Fruit fly (Drosophila melanogaster) whole organism, adult: ENCODE measurements around the gene Galphai.
A peak's percentile ranks its signal among the peaks of the same experiment; 100 is the strongest.

Experiments
- CG11617 ChIP-seq: fragments of 200-800 bp; sonication (Bioruptor generic); optimal IDR thresholded peaks from 2 replicates; lab custom pipeline; 2017; ENCODE audit warnings: mild to moderate bottlenecking, missing biosample characterization, missing genetic modification reagents, missing genetic modification characterization
- CG12768 ChIP-seq: fragments of 200-800 bp; sonication (Bioruptor generic); optimal IDR thresholded peaks from 2 replicates; lab custom pipeline; 2017; ENCODE audit warnings: missing biosample characterization, missing genetic modification characterization, mild to moderate bottlenecking, moderate library complexity, missing genetic modification reagents
- CG14711 ChIP-seq: fragments of 200-800 bp; sonication (Bioruptor generic); optimal IDR thresholded peaks from 2 replicates; lab custom pipeline; 2018; ENCODE audit warnings: missing biosample characterization, mild to moderate bottlenecking, missing genetic modification characterization, moderate library complexity
- CG1620 ChIP-seq: fragments of 200-800 bp; sonication (Bioruptor generic); optimal IDR thresholded peaks from 2 replicates; lab custom pipeline; 2016; ENCODE audit warnings: missing biosample characterization, missing genetic modification characterization
- CG33017 ChIP-seq: fragments of 200-800 bp; sonication (Bioruptor generic); optimal IDR thresholded peaks from 2 replicates; lab custom pipeline; 2018; ENCODE audit warnings: missing biosample characterization, mild to moderate bottlenecking, missing genetic modification characterization, moderate library complexity
- CG5204 ChIP-seq: fragments of 200-800 bp; sonication (Bioruptor generic); optimal IDR thresholded peaks from 2 replicates; lab custom pipeline; 2016; ENCODE audit warnings: missing biosample characterization, missing genetic modification characterization
- CG7045 ChIP-seq: fragments of 200-800 bp; sonication (Bioruptor generic); optimal IDR thresholded peaks from 2 replicates; lab custom pipeline; 2017; ENCODE audit warnings: missing biosample characterization, mild to moderate bottlenecking, missing genetic modification characterization
- CG7101 ChIP-seq: fragments of 200-800 bp; sonication (Bioruptor generic); optimal IDR thresholded peaks from 2 replicates; lab custom pipeline; 2018; ENCODE audit warnings: missing biosample characterization, mild to moderate bottlenecking, missing genetic modification characterization, moderate library complexity
- Clk ChIP-seq: fragments of 200-800 bp; sonication (Bioruptor generic); optimal IDR thresholded peaks from 2 replicates; lab custom pipeline; 2017; ENCODE audit warnings: missing biosample characterization, missing genetic modification characterization
- Crg-1 ChIP-seq: fragments of 200-800 bp; sonication (Bioruptor generic); optimal IDR thresholded peaks from 2 replicates; lab custom pipeline; 2016; ENCODE audit warnings: missing biosample characterization, missing genetic modification characterization
- Hr96 ChIP-seq: fragments of 200-800 bp; sonication (Bioruptor generic); optimal IDR thresholded peaks from 2 replicates; lab custom pipeline; 2016; ENCODE audit warnings: missing biosample characterization, missing genetic modification characterization
- Mnt ChIP-seq: fragments of 200-800 bp; sonication (Bioruptor generic); optimal IDR thresholded peaks from 2 replicates; lab custom pipeline; 2016; ENCODE audit warnings: missing biosample characterization, mild to moderate bottlenecking, missing genetic modification characterization
- bab1 ChIP-seq: fragments of 200-800 bp; sonication (Bioruptor generic); optimal IDR thresholded peaks from 3 replicates; lab custom pipeline; 2019; ENCODE audit warnings: missing biosample characterization, mild to moderate bottlenecking, missing genetic modification characterization, moderate library complexity
- cic ChIP-seq: fragments of 200-800 bp; sonication (Bioruptor generic); optimal IDR thresholded peaks from 2 replicates; lab custom pipeline; 2017; ENCODE audit warnings: missing biosample characterization, mild to moderate bottlenecking, missing genetic modification characterization, moderate library complexity
- cnc ChIP-seq, 2 experiments: fragments of >200 bp; optimal IDR thresholded peaks; 2 replicates each; lab custom pipeline; 2017
- kay ChIP-seq: fragments of 200-800 bp; sonication (Bioruptor generic); peaks from one replicate; lab custom pipeline; 2016; ENCODE audit warnings: missing biosample characterization, missing genetic modification characterization, borderline replicate concordance
- ovo ChIP-seq: fragments of 200-800 bp; sonication (Bioruptor generic); optimal IDR thresholded peaks from 2 replicates; lab custom pipeline; 2016; ENCODE audit warnings: missing biosample characterization, missing genetic modification characterization
- pad ChIP-seq: fragments of 200-800 bp; sonication (Bioruptor generic); optimal IDR thresholded peaks from 3 replicates; lab custom pipeline; 2017; ENCODE audit warnings: missing biosample characterization, missing genetic modification characterization, mild to moderate bottlenecking, moderate library complexity, missing genetic modification reagents
- tj ChIP-seq: fragments of 200-800 bp; sonication (Bioruptor generic); optimal IDR thresholded peaks from 3 replicates; lab custom pipeline; 2017; ENCODE audit warnings: missing biosample characterization, mild to moderate bottlenecking, missing genetic modification characterization, moderate library complexity
- toe ChIP-seq: fragments of 200-800 bp; sonication (Bioruptor generic); optimal IDR thresholded peaks from 2 replicates; lab custom pipeline; 2016; ENCODE audit warnings: missing biosample characterization, missing genetic modification characterization

Gene Galphai

dm6 chr3L:6978757-6979386 lies 972 bp downstream of the Galphai start:
- no peak for TF ChIP-seq Clk (GFP tag; lab: Kevin White, UChicago)
- no peak for TF ChIP-seq Hr96
- no peak for TF ChIP-seq pad (GFP tag; lab: Kevin White, UChicago)
- no peak for TF ChIP-seq CG5204 (GFP tag; lab: Kevin White, UChicago)
- TF ChIP-seq toe (GFP tag; lab: Kevin White, UChicago): no peak
- no peak for TF ChIP-seq CG7101 (tag; lab: Kevin White, UChicago)
- TF ChIP-seq CG33017 (tag; lab: Kevin White, UChicago): no peak

dm6 chr3L:6978030-6978683 lies 1.7 kb downstream of the Galphai start:
- TF ChIP-seq CG12768: no peak
- TF ChIP-seq cnc (optimal IDR thresholded peaks at IDR 0.05; lab: Kevin White, UChicago): no peak
- no peak for TF ChIP-seq ovo (GFP tag; lab: Kevin White, UChicago)
- no peak for TF ChIP-seq cic
- no peak for TF ChIP-seq CG33017 (tag; lab: Kevin White, UChicago)
- no peak for TF ChIP-seq pad (GFP tag; lab: Kevin White, UChicago)
- no peak for TF ChIP-seq toe (GFP tag; lab: Kevin White, UChicago)
- TF ChIP-seq CG11617: no peak

dm6 chr3L:6977391-6977790 lies 2.5 kb downstream of the Galphai start:
- peak; percentile 92 for TF ChIP-seq CG33017 (tag; lab: Kevin White, UChicago)
- TF ChIP-seq cnc (optimal IDR thresholded peaks at IDR 0.05; lab: Kevin White, UChicago): no peak
- TF ChIP-seq ovo (GFP tag; lab: Kevin White, UChicago): peak; percentile 38
- TF ChIP-seq bab1: peak; percentile 53
- TF ChIP-seq cic: peak; percentile 54
- peak; percentile 59 for TF ChIP-seq pad (GFP tag; lab: Kevin White, UChicago)
- peak; percentile 51 for TF ChIP-seq tj (GFP tag; lab: Kevin White, UChicago)
- peak; percentile 85 for TF ChIP-seq CG7045 (GFP tag; lab: Kevin White, UChicago)
- peak; percentile 19 for TF ChIP-seq CG1620 (GFP tag; lab: Kevin White, UChicago)
- TF ChIP-seq CG7101 (tag; lab: Kevin White, UChicago): peak; percentile 86
- peak; percentile 81 for TF ChIP-seq kay
- peak; percentile 89 for TF ChIP-seq CG12768
- TF ChIP-seq CG11617: peak; percentile 75
- TF ChIP-seq toe (GFP tag; lab: Kevin White, UChicago): peak; percentile 44
- TF ChIP-seq CG14711: peak; percentile 82
- TF ChIP-seq Clk (GFP tag; lab: Kevin White, UChicago): peak; percentile 44
- peak; percentile 23 for TF ChIP-seq Hr96
- TF ChIP-seq CG5204 (GFP tag; lab: Kevin White, UChicago): peak; percentile 52
- TF ChIP-seq Crg-1: no peak
- TF ChIP-seq Mnt (GFP tag; lab: Kevin White, UChicago): peak; percentile 1

dm6 chr3L:6976601-6977140 lies 3.2 kb downstream of the Galphai start:
- TF ChIP-seq kay: peak; percentile 91
- no peak for TF ChIP-seq cnc (optimal IDR thresholded peaks at IDR 0.05; lab: Kevin White, UChicago)

dm6 chr3L:6975875-6976274 lies 4.0 kb downstream of the Galphai start:
- TF ChIP-seq Clk (GFP tag; lab: Kevin White, UChicago) (no peak), pad (GFP tag; lab: Kevin White, UChicago) (peak; percentile 66), Crg-1 (no peak), kay (peak; percentile 72), CG11617 (no peak), ovo (GFP tag; lab: Kevin White, UChicago) (peak; percentile 93)

dm6 chr3L:6972367-6972766 lies 7.5 kb downstream of the Galphai start, which contains the start of gene CG10063:
Gene CG10063 (minus strand): TSS chr3L:6972467.
- TF ChIP-seq CG7101 (tag; lab: Kevin White, UChicago) (no peak), CG33017 (tag; lab: Kevin White, UChicago) (no peak), pad (GFP tag; lab: Kevin White, UChicago) (no peak), CG14711 (no peak), CG11617 (no peak), ovo (GFP tag; lab: Kevin White, UChicago) (no peak), kay (no peak), CG12768 (no peak), Crg-1 (no peak), tj (GFP tag; lab: Kevin White, UChicago) (no peak), CG7045 (GFP tag; lab: Kevin White, UChicago) (no peak), Clk (GFP tag; lab: Kevin White, UChicago) (no peak), Mnt (GFP tag; lab: Kevin White, UChicago) (no peak), cic (no peak)

- TF ChIP-seq tj (GFP tag; lab: Kevin White, UChicago) (peak; percentile 99), Clk (GFP tag; lab: Kevin White, UChicago) (no peak), toe (GFP tag; lab: Kevin White, UChicago) (no peak), CG5204 (GFP tag; lab: Kevin White, UChicago) (no peak)
Measured at dm6 chr3L:6971298-6971697, 8.5 kb downstream of the Galphai start.
